Worm (Caenorhabditis elegans): Measurements from ENCODE around the gene dnj-11.
A peak's percentile ranks its signal among the peaks of the same experiment; 100 is the strongest.
"Not testable (repeated sequence)": the region's sequence is repeated elsewhere in the genome, so short reads cannot be mapped to it uniquely, and the experiment has no call there.

The dnj-11 gene

ce11 chrIV:6595912-6596311 is 10.2 kb downstream of the dnj-11 start, which contains the start of gene F38A5.22:
F38A5.22 (minus strand) TSS chrIV:6595940.
- TF ChIP-seq mdl-1 (tag; optimal IDR thresholded peaks at IDR 0.05) = no peak
- TF ChIP-seq nfya-1 (tag; optimal IDR thresholded peaks at IDR 0.05; ENCODE audit: insufficient read depth) = no peak
- TF ChIP-seq nhr-11 (tag; optimal IDR thresholded peaks at IDR 0.05) = no peak

DNA sequence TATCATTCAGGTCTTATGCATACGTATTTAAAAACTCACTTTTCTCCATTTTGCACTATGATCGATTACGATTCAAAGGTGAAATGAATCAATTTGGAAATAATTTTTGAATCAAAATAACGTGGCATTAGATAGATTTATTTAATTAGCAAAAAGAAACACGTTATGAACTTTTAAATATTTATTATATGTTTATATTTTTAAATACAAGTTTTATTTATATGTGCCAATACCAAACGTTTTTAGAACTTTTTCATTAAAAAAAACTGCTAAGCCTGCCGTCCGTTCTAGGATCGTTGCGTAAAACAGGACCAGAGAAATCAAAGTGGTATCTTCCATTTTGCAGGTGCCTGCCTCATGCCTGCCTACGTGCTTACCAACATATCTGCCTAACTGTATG is 11.6 kb downstream of the dnj-11 start, which contains the start of gene F38A5.6:
Gene F38A5.6 (minus strand): TSS at position 101 of the 400 bp plus-strand sequence.
- TF ChIP-seq ztf-11 (tag; optimal IDR thresholded peaks at IDR 0.05) (no peak), skn-1 (tag; optimal IDR thresholded peaks at IDR 0.05) (no peak), nhr-25 (tag; optimal IDR thresholded peaks at IDR 0.05) (no peak), fkh-10 (GFP tag; optimal IDR thresholded peaks at IDR 0.05) (no peak), unc-39 (tag; optimal IDR thresholded peaks at IDR 0.05) (no peak), pqm-1 (tag; optimal IDR thresholded peaks at IDR 0.05) (no peak), nfya-1 (tag; optimal IDR thresholded peaks at IDR 0.05; ENCODE audit: insufficient read depth) (no peak), hmg-11 (tag; optimal IDR thresholded peaks at IDR 0.05) (no peak), sea-2 (GFP tag; optimal IDR thresholded peaks at IDR 0.05) (no peak), pha-4 (tag; optimal IDR thresholded peaks at IDR 0.05) (no peak), ZK546.5 (tag; optimal IDR thresholded peaks at IDR 0.05) (no peak), ceh-82 (tag; optimal IDR thresholded peaks at IDR 0.05) (no peak), mdl-1 (tag; optimal IDR thresholded peaks at IDR 0.05) (no peak), eor-1 (tag; optimal IDR thresholded peaks at IDR 0.05) (no peak)

DNA sequence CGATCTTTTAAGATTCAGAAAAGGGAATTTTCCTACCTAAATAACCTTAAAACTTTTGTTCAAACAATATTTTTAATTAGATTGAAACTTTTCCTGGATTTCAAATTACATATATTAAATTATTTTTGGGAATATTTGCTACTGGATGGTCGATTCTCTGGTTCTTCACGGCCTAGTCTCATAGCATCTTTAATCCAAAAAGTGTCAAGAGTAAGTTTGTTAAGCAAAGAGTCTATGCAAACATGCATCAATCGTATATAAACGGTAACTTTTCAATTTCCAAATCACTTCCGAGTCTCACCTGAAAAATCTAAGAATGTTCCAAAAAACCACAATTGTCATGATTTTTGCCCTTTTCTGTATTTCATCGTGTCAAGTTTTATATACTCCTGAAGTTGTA is 12.2 kb downstream of the dnj-11 start, which contains the start of gene nspb-4:
Gene nspb-4 (plus strand): TSS at position 301 of the 400 bp plus-strand sequence.
- not testable (repeated sequence) for TF ChIP-seq ZK546.5 (tag; optimal IDR thresholded peaks at IDR 0.05); pqm-1 (tag; optimal IDR thresholded peaks at IDR 0.05); unc-62 (GFP tag; optimal IDR thresholded peaks at IDR 0.05)

DNA sequence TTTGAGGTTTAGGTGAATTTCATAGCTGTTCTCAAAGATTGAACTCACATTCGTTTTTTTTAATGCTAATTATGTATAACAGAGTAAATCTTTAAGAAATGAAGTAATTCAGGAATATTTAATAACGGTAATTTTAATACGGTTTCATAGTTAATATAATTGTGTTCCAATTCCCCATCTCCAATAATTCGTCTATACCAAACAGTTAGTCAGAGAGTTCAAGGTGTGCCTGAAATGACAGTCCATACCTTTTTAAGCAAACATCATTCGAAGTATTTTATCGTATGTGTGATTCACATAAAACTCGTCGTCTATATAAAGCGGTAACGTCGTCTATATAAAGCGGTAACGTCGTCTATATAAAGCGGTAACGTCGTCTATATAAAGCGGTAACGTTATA is 13.1 kb downstream of the dnj-11 start, which contains the start of gene nspb-5:
Gene nspb-5 (plus strand): TSS at position 301 of the 400 bp plus-strand sequence.
- TF ChIP-seq ceh-82, nhr-76, ztf-4 (tag; optimal IDR thresholded peaks at IDR 0.05): not testable (repeated sequence)

ce11 chrIV:6599447-6599846 is 13.8 kb downstream of the dnj-11 start, which contains the start of gene F38A5.8:
F38A5.8 (plus strand) TSS chrIV:6599747.
- TF ChIP-seq egl-5 (tag; optimal IDR thresholded peaks at IDR 0.05) (no peak), nhr-237 (tag; optimal IDR thresholded peaks at IDR 0.05) (no peak), eor-1 (tag; optimal IDR thresholded peaks at IDR 0.05) (no peak), ceh-9 (tag; optimal IDR thresholded peaks at IDR 0.05) (no peak), ZK546.5 (tag; optimal IDR thresholded peaks at IDR 0.05) (no peak), nhr-28 (tag; optimal IDR thresholded peaks at IDR 0.05) (no peak), lin-39 (tag; optimal IDR thresholded peaks at IDR 0.05) (no peak)

ce11 chrIV:6601213-6601724 is 15.6 kb downstream of the dnj-11 start, which contains the start of gene sup-36:
sup-36 (plus strand) TSS chrIV:6601674.
- TF ChIP-seq hmg-11 (tag; optimal IDR thresholded peaks at IDR 0.05) = peak; percentile 20
- TF ChIP-seq nfya-1 (tag; optimal IDR thresholded peaks at IDR 0.05; ENCODE audit: insufficient read depth) = peak; percentile 40
- peak; percentile 3 for TF ChIP-seq pha-4 (tag; optimal IDR thresholded peaks at IDR 0.05)
- no peak for TF ChIP-seq unc-39 (tag; optimal IDR thresholded peaks at IDR 0.05)
- TF ChIP-seq ceh-28 (tag; optimal IDR thresholded peaks at IDR 0.05) = peak; percentile 64

DNA sequence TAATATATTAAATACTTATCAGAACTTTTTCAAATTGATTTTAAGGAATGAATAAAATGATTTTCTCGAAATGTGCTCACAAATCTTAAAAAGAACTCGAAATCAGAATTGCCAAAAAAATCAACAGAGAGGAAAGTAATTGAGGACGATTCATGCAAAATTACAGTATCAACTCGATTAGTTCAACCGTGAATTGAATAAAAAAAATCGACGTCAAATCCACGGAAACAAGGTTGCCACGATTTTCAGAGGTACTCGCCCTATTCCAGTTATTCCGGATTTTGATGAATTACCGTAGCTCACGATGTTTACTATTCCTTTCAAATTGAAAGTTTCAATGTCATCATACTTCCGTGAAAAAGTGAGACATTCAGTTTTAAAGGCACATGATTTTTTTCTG is 16.7 kb downstream of the dnj-11 start, which contains the start of gene F15B10.3:
Gene F15B10.3 (plus strand): TSS at position 301 of the 400 bp plus-strand sequence.
- TF ChIP-seq aly-2 (tag; optimal IDR thresholded peaks at IDR 0.05) = no peak
- TF ChIP-seq tbx-2 (tag; optimal IDR thresholded peaks at IDR 0.05) = no peak
- no peak for TF ChIP-seq ceh-82 (tag; optimal IDR thresholded peaks at IDR 0.05)
- TF ChIP-seq elt-2 (tag; optimal IDR thresholded peaks at IDR 0.05) = no peak
- no peak for TF ChIP-seq elt-3 (tag; optimal IDR thresholded peaks at IDR 0.05)
- no peak for TF ChIP-seq fos-1 (tag; optimal IDR thresholded peaks at IDR 0.05)
- no peak for TF ChIP-seq fkh-10 (GFP tag; optimal IDR thresholded peaks at IDR 0.05)
- TF ChIP-seq sea-2 (GFP tag; optimal IDR thresholded peaks at IDR 0.05) = no peak
- TF ChIP-seq fkh-2 (tag; optimal IDR thresholded peaks at IDR 0.05) = no peak
- no peak for TF ChIP-seq egl-27 (tag; optimal IDR thresholded peaks at IDR 0.05)
- TF ChIP-seq ztf-11 (tag; optimal IDR thresholded peaks at IDR 0.05) = no peak
- no peak for TF ChIP-seq lin-39 (tag; optimal IDR thresholded peaks at IDR 0.05)
- TF ChIP-seq nhr-43 (tag; optimal IDR thresholded peaks at IDR 0.05; ENCODE audit: poor library complexity, severe bottlenecking) = no peak
- no peak for TF ChIP-seq ceh-28 (tag; optimal IDR thresholded peaks at IDR 0.05)
- no peak for TF ChIP-seq ama-1 (optimal IDR thresholded peaks at IDR 0.05)

Data from whole organism, L3 larva.